Fruit fly (Drosophila melanogaster) whole organism, embryonic: Measurements from ENCODE around the gene Paf-AHalpha.

Experiments used
- ATbp ChIP-seq: fragments of 200-800 bp; sonication (Bioruptor generic); optimal IDR thresholded peaks from 2 replicates; lab custom pipeline; 2017; ENCODE audit warnings: missing biosample characterization, mild to moderate bottlenecking, missing genetic modification characterization, missing genetic modification reagents
- Abd-B ChIP-seq: fragments of 200-800 bp; sonication (Bioruptor generic); optimal IDR thresholded peaks from 2 replicates; lab custom pipeline; 2018; ENCODE audit warnings: missing biosample characterization, mild to moderate bottlenecking, missing genetic modification characterization, moderate library complexity
- B-H2 ChIP-seq: fragments of 200-800 bp; sonication (Bioruptor generic); optimal IDR thresholded peaks from 2 replicates; lab custom pipeline; 2018; ENCODE audit warnings: missing biosample characterization, mild to moderate bottlenecking, missing genetic modification characterization
- Bteb2 ChIP-seq: fragments of 200-800 bp; sonication (Bioruptor generic); optimal IDR thresholded peaks from 2 replicates; lab custom pipeline; 2016; ENCODE audit warnings: missing biosample characterization, missing genetic modification characterization
- CG10321 ChIP-seq: fragments of 200-800 bp; sonication (Bioruptor generic); IDR thresholded peaks from 2 replicates; pipeline ENCODE4 v1.3.6; 2022; ENCODE audit warnings: missing biosample characterization, missing genetic modification characterization
- CG10543 ChIP-seq: fragments of 200-800 bp; sonication (Bioruptor generic); optimal IDR thresholded peaks from 3 replicates; lab custom pipeline; 2017; ENCODE audit warnings: missing biosample characterization, mild to moderate bottlenecking, missing genetic modification characterization, moderate library complexity
- CG10979 ChIP-seq: fragments of 200-800 bp; sonication (Bioruptor generic); optimal IDR thresholded peaks from 2 replicates; lab custom pipeline; 2018; ENCODE audit warnings: missing biosample characterization, mild to moderate bottlenecking, missing genetic modification characterization, moderate library complexity
- CG12071 ChIP-seq: fragments of 200-800 bp; sonication (Bioruptor generic); optimal IDR thresholded peaks from 3 replicates; lab custom pipeline; 2018; ENCODE audit warnings: missing biosample characterization, mild to moderate bottlenecking, missing genetic modification characterization
- CG13424 ChIP-seq: fragments of 200-800 bp; sonication (Bioruptor generic); optimal IDR thresholded peaks from 2 replicates; lab custom pipeline; 2019; ENCODE audit warnings: missing biosample characterization, mild to moderate bottlenecking, missing genetic modification characterization, moderate library complexity
- CG15011 ChIP-seq: fragments of 200-800 bp; sonication (Bioruptor generic); optimal IDR thresholded peaks from 3 replicates; lab custom pipeline; 2018; ENCODE audit warnings: missing biosample characterization, mild to moderate bottlenecking, missing genetic modification characterization
- CG15269 ChIP-seq: fragments of 200-800 bp; sonication (Bioruptor generic); optimal IDR thresholded peaks from 2 replicates; lab custom pipeline; 2018; ENCODE audit warnings: missing biosample characterization, mild to moderate bottlenecking, missing genetic modification characterization, moderate library complexity
- CG15514 ChIP-seq: fragments of 200-800 bp; sonication (Bioruptor generic); optimal IDR thresholded peaks from 3 replicates; lab custom pipeline; 2017; ENCODE audit warnings: missing biosample characterization, missing genetic modification characterization, mild to moderate bottlenecking, moderate library complexity, missing genetic modification reagents
- CG16815 ChIP-seq: fragments of 200-800 bp; sonication (Bioruptor generic); optimal IDR thresholded peaks from 3 replicates; lab custom pipeline; 2017; ENCODE audit warnings: missing biosample characterization, mild to moderate bottlenecking, missing genetic modification characterization
- CG17359 ChIP-seq: fragments of 200-800 bp; sonication (Bioruptor generic); optimal IDR thresholded peaks from 3 replicates; lab custom pipeline; 2018; ENCODE audit warnings: missing biosample characterization, mild to moderate bottlenecking, missing genetic modification characterization, moderate library complexity
- CG2129 ChIP-seq: fragments of 200-800 bp; sonication (Bioruptor generic); IDR thresholded peaks from 2 replicates; pipeline ENCODE4 v1.3.6; 2022; ENCODE audit warnings: missing biosample characterization, missing genetic modification characterization; ENCODE audit not compliant: partially characterized antibody
- CG2889 ChIP-seq: fragments of 200-800 bp; sonication (Bioruptor generic); IDR thresholded peaks from 3 replicates; pipeline ENCODE4 v1.3.6; 2022; ENCODE audit warnings: missing biosample characterization, missing genetic modification characterization
- CG3065 ChIP-seq: fragments of 200-800 bp; sonication (Bioruptor generic); optimal IDR thresholded peaks from 2 replicates; lab custom pipeline; 2016; ENCODE audit warnings: missing biosample characterization, missing genetic modification characterization
- CG3995 ChIP-seq: fragments of 200-800 bp; sonication (Bioruptor generic); optimal IDR thresholded peaks from 3 replicates; lab custom pipeline; 2016; ENCODE audit warnings: missing biosample characterization, missing genetic modification characterization
- CG4730 ChIP-seq: fragments of 200-800 bp; sonication (Bioruptor generic); IDR thresholded peaks from 2 replicates; pipeline ENCODE4 v1.3.6; 2022; ENCODE audit warnings: missing biosample characterization, missing genetic modification characterization
- CG6654 ChIP-seq: fragments of 200-800 bp; sonication (Bioruptor generic); optimal IDR thresholded peaks from 2 replicates; lab custom pipeline; 2017; ENCODE audit warnings: missing biosample characterization, mild to moderate bottlenecking, missing genetic modification characterization
- CG6765 ChIP-seq: fragments of 200-800 bp; sonication (Bioruptor generic); optimal IDR thresholded peaks from 3 replicates; lab custom pipeline; 2017; ENCODE audit warnings: missing biosample characterization, mild to moderate bottlenecking, missing genetic modification characterization
- CG7963 ChIP-seq: fragments of 200-800 bp; sonication (Bioruptor generic); IDR thresholded peaks from 3 replicates; pipeline ENCODE4 v1.3.6; 2022; ENCODE audit warnings: missing biosample characterization, missing genetic modification characterization; ENCODE audit not compliant: partially characterized antibody
- CG8290 ChIP-seq, 3 experiments: fragments of 200-800 bp; sonication (Bioruptor generic); optimal IDR thresholded peaks; 2 replicates each; lab custom pipeline; 2016 to 2019; ENCODE audit warnings: missing biosample characterization in 3 of 3, missing genetic modification characterization in 3 of 3, mild to moderate bottlenecking in 2 of 3, moderate library complexity in 1 of 3
- CG8388 ChIP-seq: fragments of 200-800 bp; sonication (Bioruptor generic); optimal IDR thresholded peaks from 2 replicates; lab custom pipeline; 2019; ENCODE audit warnings: missing biosample characterization, mild to moderate bottlenecking, missing genetic modification characterization, moderate library complexity
- CG9609 ChIP-seq: fragments of 200-800 bp; sonication (Bioruptor generic); optimal IDR thresholded peaks from 3 replicates; lab custom pipeline; 2016; ENCODE audit warnings: missing biosample characterization, missing genetic modification characterization
- CG9932 ChIP-seq: fragments of 200-800 bp; sonication (Bioruptor generic); IDR thresholded peaks from 2 replicates; pipeline ENCODE4 v1.3.6; 2022; ENCODE audit warnings: missing biosample characterization, missing genetic modification characterization
- Dad ChIP-seq: fragments of 200-800 bp; sonication (Bioruptor generic); optimal IDR thresholded peaks from 3 replicates; lab custom pipeline; 2016; ENCODE audit warnings: missing biosample characterization, missing genetic modification characterization
- HLH4C ChIP-seq: fragments of 200-800 bp; sonication (Bioruptor generic); IDR thresholded peaks from 3 replicates; pipeline ENCODE4 v1.3.6; 2022; ENCODE audit warnings: missing biosample characterization, missing genetic modification characterization; ENCODE audit not compliant: partially characterized antibody
- Hr51 ChIP-seq, 2 experiments: fragments of 200-800 bp; sonication (Bioruptor generic); optimal IDR thresholded peaks; 2 replicates in 1 of 2; 3 replicates in 1 of 2; lab custom pipeline; 2016 to 2018; ENCODE audit warnings: missing biosample characterization in 2 of 2, missing genetic modification characterization in 2 of 2, mild to moderate bottlenecking in 1 of 2, moderate library complexity in 1 of 2
- ash1 ChIP-seq: fragments of 200-800 bp; sonication (Bioruptor generic); optimal IDR thresholded peaks from 2 replicates; lab custom pipeline; 2018; ENCODE audit warnings: missing biosample characterization, mild to moderate bottlenecking, missing genetic modification characterization
- btn ChIP-seq: fragments of 200-800 bp; sonication (Bioruptor generic); optimal IDR thresholded peaks from 2 replicates; lab custom pipeline; 2016; ENCODE audit warnings: missing biosample characterization, missing genetic modification characterization
- cas ChIP-seq: fragments of 200-800 bp; sonication (Bioruptor generic); IDR thresholded peaks from 2 replicates; pipeline ENCODE4 v1.3.6; 2022; ENCODE audit warnings: missing biosample characterization, missing genetic modification characterization
- croc ChIP-seq: fragments of 200-800 bp; sonication (Bioruptor generic); conservative IDR thresholded peaks from 3 replicates; pipeline ENCODE4 v1.3.6; 2022; ENCODE audit warnings: missing biosample characterization, missing genetic modification characterization
- dati ChIP-seq: fragments of 200-800 bp; sonication (Bioruptor generic); IDR thresholded peaks from 2 replicates; pipeline ENCODE4 v1.3.6; 2022; ENCODE audit warnings: missing biosample characterization, missing genetic modification characterization
- dimm ChIP-seq: fragments of 200-800 bp; sonication (Bioruptor generic); IDR thresholded peaks from 2 replicates; pipeline ENCODE4 v1.3.6; 2022; ENCODE audit warnings: missing biosample characterization, missing genetic modification characterization
- dpn ChIP-seq, 2 experiments: fragments of 200-800 bp; sonication (Bioruptor generic); optimal IDR thresholded peaks; 3 replicates each; lab custom pipeline; 2016; ENCODE audit warnings: missing biosample characterization in 2 of 2, missing genetic modification characterization in 2 of 2
- fd3F ChIP-seq: fragments of 200-800 bp; sonication (Bioruptor generic); optimal IDR thresholded peaks from 2 replicates; lab custom pipeline; 2018; ENCODE audit warnings: missing biosample characterization, mild to moderate bottlenecking, missing genetic modification characterization, moderate library complexity
- ftz-f1 ChIP-seq: fragments of 200-800 bp; sonication (Bioruptor generic); optimal IDR thresholded peaks from 2 replicates; lab custom pipeline; 2016; ENCODE audit warnings: missing biosample characterization, missing genetic modification characterization
- gem ChIP-seq: fragments of 200-800 bp; sonication (Bioruptor generic); optimal IDR thresholded peaks from 2 replicates; lab custom pipeline; 2019; ENCODE audit warnings: missing biosample characterization, mild to moderate bottlenecking, missing genetic modification characterization, moderate library complexity
- inv ChIP-seq: fragments of 200-800 bp; sonication (Bioruptor generic); IDR thresholded peaks from 2 replicates; pipeline ENCODE4 v1.3.6; 2022; ENCODE audit warnings: missing biosample characterization, missing genetic modification characterization; ENCODE audit not compliant: partially characterized antibody
- klu ChIP-seq: fragments of 200-800 bp; sonication (Bioruptor generic); IDR thresholded peaks from 2 replicates; pipeline ENCODE4 v1.3.6; 2022; ENCODE audit warnings: missing biosample characterization, missing genetic modification characterization
- lab ChIP-seq: fragments of 200-800 bp; sonication (Bioruptor generic); optimal IDR thresholded peaks from 3 replicates; lab custom pipeline; 2017; ENCODE audit warnings: missing biosample characterization, missing genetic modification characterization, mild to moderate bottlenecking, moderate library complexity, missing genetic modification reagents
- lola ChIP-seq, 3 experiments: fragments of >200 bp in 2 of 3; fragments of 200-800 bp in 1 of 3; sonication (Bioruptor generic) in 1 of 3; optimal IDR thresholded peaks; 2 replicates each; lab custom pipeline; 2017 to 2019; ENCODE audit warnings: missing biosample characterization in 3 of 3, missing genetic modification characterization in 3 of 3, mild to moderate bottlenecking in 1 of 3, moderate library complexity in 1 of 3
- pnt ChIP-seq: fragments of 200-800 bp; sonication (Bioruptor generic); optimal IDR thresholded peaks from 3 replicates; lab custom pipeline; 2016; ENCODE audit warnings: missing biosample characterization, missing genetic modification characterization
- schlank ChIP-seq: fragments of 200-800 bp; sonication (Bioruptor generic); optimal IDR thresholded peaks from 2 replicates; lab custom pipeline; 2018; ENCODE audit warnings: missing biosample characterization, mild to moderate bottlenecking, missing genetic modification characterization
- sisA ChIP-seq: fragments of 200-800 bp; sonication (Bioruptor generic); IDR thresholded peaks from 2 replicates; pipeline ENCODE4 v1.3.6; 2022; ENCODE audit warnings: missing biosample characterization, missing genetic modification characterization
- slp2 ChIP-seq: fragments of 200-800 bp; sonication (Bioruptor generic); optimal IDR thresholded peaks from 2 replicates; lab custom pipeline; 2016; ENCODE audit warnings: missing biosample characterization, missing genetic modification characterization
- trh ChIP-seq: fragments of 200-800 bp; sonication (Bioruptor generic); optimal IDR thresholded peaks from 2 replicates; lab custom pipeline; 2016; ENCODE audit warnings: missing biosample characterization, missing genetic modification characterization
- wdn ChIP-seq: fragments of 200-800 bp; sonication (Bioruptor generic); IDR thresholded peaks from 2 replicates; pipeline ENCODE4 v1.3.6; 2022; ENCODE audit warnings: missing biosample characterization, missing genetic modification characterization
- zfh1 ChIP-seq: fragments of 200-800 bp; sonication (Bioruptor generic); IDR thresholded peaks from 3 replicates; pipeline ENCODE4 v1.3.6; 2022; ENCODE audit warnings: missing biosample characterization, missing genetic modification characterization

Gene Paf-AHalpha

DNA sequence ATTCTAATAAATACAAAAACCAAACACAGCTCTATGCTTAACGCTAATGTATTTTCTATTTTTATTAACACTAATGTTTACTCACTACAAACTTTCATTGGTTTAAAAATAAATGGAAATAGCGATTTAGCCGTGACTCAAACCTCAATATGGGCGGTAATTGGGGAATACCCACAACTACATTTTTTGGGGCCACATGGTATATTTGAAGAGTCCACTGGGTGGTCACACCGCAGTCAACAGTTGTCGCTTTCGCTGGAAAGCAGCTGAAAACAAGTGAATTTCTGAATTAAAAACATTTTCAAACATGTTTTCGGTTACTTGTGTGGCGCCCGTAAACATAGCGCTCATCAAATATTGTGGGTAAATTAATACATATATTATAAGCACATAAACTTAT, 36.4 kb downstream of the Paf-AHalpha start, which contains the start of gene Mvd (continued):
- TF ChIP-seq zfh1 (GFP tag; lab: Robert Waterston, UW) (0 out of 3 replicates have a peak, but pooled peaks have one; percentile 21), CG9609 (GFP tag; lab: Kevin White, UChicago) (no peak), CG6765 (GFP tag; lab: Kevin White, UChicago) (no peak), CG8388 (no peak), CG10979 (no peak), CG8290 (GFP tag; optimal IDR thresholded peaks at IDR 0.05; lab: Kevin White, UChicago) (no peak), CG8290 (tag; optimal IDR thresholded peaks at IDR 0.05; lab: Kevin White, UChicago) (no peak), wdn (GFP tag; lab: Robert Waterston, UW) (no peak), fd3F (GFP tag; lab: Kevin White, UChicago) (no peak), cas (GFP tag; lab: Robert Waterston, UW) (no peak), CG9932 (no peak), lab (GFP tag; lab: Kevin White, UChicago) (no peak), klu (GFP tag; lab: Robert Waterston, UW) (no peak), CG16815 (no peak), sisA (no peak), B-H2 (peak; percentile 10), CG3995 (GFP tag; lab: Kevin White, UChicago) (peak; percentile 89), ash1 (GFP tag; lab: Kevin White, UChicago) (no peak), CG7963 (GFP tag; lab: Robert Waterston, UW) (no peak), dati (GFP tag; lab: Robert Waterston, UW) (no peak), dimm (no peak), CG12071 (GFP tag; lab: Kevin White, UChicago) (no peak), CG3065 (GFP tag; lab: Kevin White, UChicago) (no peak), trh (GFP tag; lab: Kevin White, UChicago) (no peak), btn (GFP tag; lab: Kevin White, UChicago) (no peak), CG10321 (GFP tag; lab: Robert Waterston, UW) (no peak), gem (tag; lab: Kevin White, UChicago) (no peak), Abd-B (GFP tag; lab: Kevin White, UChicago) (no peak), schlank (tag; lab: Kevin White, UChicago) (no peak), ftz-f1 (peak; percentile 15), CG15011 (GFP tag; lab: Kevin White, UChicago) (no peak), Dad (GFP tag; lab: Kevin White, UChicago) (no peak), Hr51 (GFP tag; optimal IDR thresholded peaks at IDR 0.05; lab: Kevin White, UChicago) (no peak), ATbp (GFP tag; lab: Kevin White, UChicago) (no peak), CG15514 (peak; percentile 81), pnt (GFP tag; lab: Kevin White, UChicago) (no peak), CG17359 (tag; lab: Kevin White, UChicago) (no peak), CG2129 (GFP tag; lab: Robert Waterston, UW) (no peak), Bteb2 (GFP tag; lab: Kevin White, UChicago) (no peak), CG15269 (tag; lab: Kevin White, UChicago) (no peak), lola (GFP tag; optimal IDR thresholded peaks at IDR 0.05; lab: Kevin White, UChicago) (no peak), dpn (GFP tag; optimal IDR thresholded peaks at IDR 0.05; lab: Kevin White, UChicago) (no peak), croc (GFP tag; lab: Robert Waterston, UW) (no peak), inv (no peak), CG6654 (no peak), CG4730 (GFP tag; lab: Robert Waterston, UW) (no peak), CG2889 (no peak), slp2 (GFP tag; lab: Kevin White, UChicago) (no peak), CG10543 (GFP tag; lab: Kevin White, UChicago) (no peak), HLH4C (GFP tag; lab: Robert Waterston, UW) (peak; percentile 13; the same call in 1 of the 3 replicates), CG13424 (tag; lab: Kevin White, UChicago) (no peak)
